Fruit fly (Drosophila melanogaster): ENCODE results near the gene Cont.

Cont gene

DNA sequence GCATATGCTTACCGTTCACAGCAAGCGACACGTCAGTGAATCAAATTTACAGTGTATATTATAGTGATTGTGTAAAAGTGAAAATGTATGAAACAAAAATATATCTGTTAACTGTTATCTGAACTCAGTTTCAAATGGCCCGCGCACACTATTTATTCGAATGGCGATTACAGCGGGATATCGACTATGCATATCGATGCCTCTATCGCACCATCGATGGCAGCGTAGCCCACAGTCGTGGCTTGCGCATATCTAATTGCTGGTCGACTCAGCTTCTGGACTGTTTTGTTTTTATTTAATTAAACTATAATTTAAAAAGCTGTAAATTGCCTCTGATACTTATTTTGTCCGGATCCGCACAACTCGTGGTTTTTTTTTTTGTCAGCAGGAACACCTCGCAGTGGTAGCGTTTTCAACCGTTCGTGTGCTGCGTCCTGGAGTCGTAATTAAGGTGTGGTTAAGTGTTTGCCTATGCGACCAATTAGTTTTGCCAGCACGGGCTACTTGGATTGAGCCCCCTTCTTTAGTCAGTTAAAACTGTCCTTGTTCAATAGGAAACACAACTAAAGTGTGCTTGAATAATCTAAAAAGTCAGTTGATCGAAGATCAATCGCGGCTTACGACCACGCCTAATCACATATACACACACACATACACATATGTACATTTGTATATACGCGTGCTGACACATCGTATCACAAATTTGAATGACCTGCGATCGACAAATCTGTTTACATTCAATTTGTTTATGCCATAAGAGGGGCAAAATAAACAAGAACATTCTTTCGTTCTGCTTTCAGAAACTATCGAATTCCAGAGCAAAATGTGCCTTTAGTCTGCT lies at the start of gene Cont:
Cont (plus strand) TSS at position 228 of the 841 bp plus-strand sequence.
- TF ChIP-seq psq (optimal IDR thresholded peaks at IDR 0.05), result no peak
- TF ChIP-seq Sin3A (optimal IDR thresholded peaks at IDR 0.05), result no peak
- TF ChIP-seq Myc (optimal IDR thresholded peaks at IDR 0.05), result no peak
- TF ChIP-seq insv (optimal IDR thresholded peaks at IDR 0.05), result no peak
- no peak for TF ChIP-seq h (optimal IDR thresholded peaks at IDR 0.05)
- no peak for TF ChIP-seq ttk (optimal IDR thresholded peaks at IDR 0.05)

DNA sequence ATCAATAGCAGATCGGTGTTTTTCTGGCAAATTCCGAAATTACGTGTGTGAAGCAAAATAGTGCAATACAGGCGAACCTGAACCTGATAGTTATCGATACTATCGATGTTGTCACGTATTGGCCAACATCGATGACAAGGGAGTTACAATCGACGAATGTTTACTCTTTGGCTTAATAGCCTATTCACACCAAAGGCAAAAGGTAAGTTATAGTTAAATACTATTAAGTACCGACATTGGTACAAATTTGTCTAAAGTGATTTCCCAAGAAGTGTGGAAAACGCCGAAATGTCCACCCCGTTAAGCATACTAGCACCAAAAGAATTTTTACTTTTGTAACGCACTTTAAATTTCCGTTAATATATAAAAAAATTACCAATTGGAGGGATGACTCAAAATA lies 47.1 kb upstream of the Cont start, which contains the start of gene CG9776:
CG9776 (minus strand) TSS at position 108 of the 400 bp plus-strand sequence.
- no peak for TF ChIP-seq Myc (optimal IDR thresholded peaks at IDR 0.05)

DNA sequence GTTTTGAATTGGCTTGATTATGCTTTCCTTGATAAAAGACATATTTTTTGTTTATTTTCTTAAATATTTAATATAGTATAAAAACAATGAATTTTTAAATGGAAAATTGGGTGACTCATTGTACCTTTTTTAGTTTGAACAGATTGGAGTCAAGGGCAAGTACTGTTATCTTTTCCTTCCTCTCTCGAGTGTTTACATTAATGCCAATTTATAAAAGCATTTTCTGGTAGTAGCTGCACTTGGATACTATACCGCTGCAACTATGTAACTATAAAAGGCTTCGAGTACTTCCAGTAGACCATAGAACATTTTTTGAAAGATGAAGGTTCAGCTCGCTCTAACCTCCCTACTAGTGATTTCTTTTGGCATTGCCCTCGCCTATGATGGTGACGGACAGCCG lies 46.3 kb upstream of the Cont start, which contains the start of gene CG14645:
CG14645 (plus strand) TSS at position 301 of the 400 bp plus-strand sequence.
- no peak for TF ChIP-seq psq (optimal IDR thresholded peaks at IDR 0.05)
- no peak for TF ChIP-seq Myc (optimal IDR thresholded peaks at IDR 0.05)
- TF ChIP-seq insv (optimal IDR thresholded peaks at IDR 0.05), result no peak
- no peak for TF ChIP-seq h (optimal IDR thresholded peaks at IDR 0.05)
- no peak for TF ChIP-seq ttk (optimal IDR thresholded peaks at IDR 0.05)
- TF ChIP-seq Sin3A (optimal IDR thresholded peaks at IDR 0.05), result no peak

DNA sequence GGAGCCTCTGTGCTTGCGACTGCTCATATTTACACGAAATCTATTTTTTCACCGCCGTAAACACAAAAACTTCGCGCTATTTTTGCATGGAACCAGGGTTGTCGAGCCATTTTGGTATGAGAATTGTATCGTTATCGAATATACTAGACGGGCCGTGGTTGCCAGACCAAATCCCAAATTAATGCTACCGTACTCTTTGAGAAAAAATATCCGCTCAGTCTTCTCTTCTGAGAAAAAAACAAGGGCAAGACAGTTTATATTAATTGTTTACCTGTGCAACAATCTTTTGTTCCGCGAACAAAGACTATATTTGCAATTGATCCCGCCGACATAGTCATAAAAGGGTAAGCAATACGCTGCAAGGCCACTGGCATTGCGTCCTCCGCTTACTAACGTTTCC lies 43.5 kb upstream of the Cont start, which contains the start of the genes Skp2 and CG1103:
Skp2 (minus strand) TSS at position 95 of the 400 bp plus-strand sequence.
CG1103 (plus strand) TSS at position 176 of the 400 bp plus-strand sequence.
- TF ChIP-seq Sin3A (optimal IDR thresholded peaks at IDR 0.05) (no peak), h (optimal IDR thresholded peaks at IDR 0.05) (no peak), ttk (optimal IDR thresholded peaks at IDR 0.05) (no peak), insv (optimal IDR thresholded peaks at IDR 0.05) (no peak), psq (optimal IDR thresholded peaks at IDR 0.05) (no peak), Myc (optimal IDR thresholded peaks at IDR 0.05) (no peak)

DNA sequence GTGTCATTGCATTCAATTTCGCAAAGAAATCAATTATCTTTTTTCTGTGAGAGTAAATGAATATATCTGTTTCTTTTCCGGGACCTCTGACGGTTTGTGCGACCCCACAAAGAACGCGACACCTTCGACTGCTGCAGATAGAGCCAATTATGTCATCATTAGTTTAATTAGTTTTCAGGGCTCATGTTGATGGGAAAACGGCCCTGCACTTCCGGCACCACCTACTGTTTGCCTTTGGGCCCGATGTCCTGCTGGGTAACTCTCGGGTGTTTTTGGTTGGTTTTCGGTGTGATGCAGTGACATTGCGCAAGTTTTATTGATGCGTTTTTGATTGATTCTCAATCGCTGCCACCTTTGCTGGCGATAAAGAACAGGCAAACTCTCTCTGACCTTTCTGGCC lies 40.9 kb upstream of the Cont start:
- no peak for TF ChIP-seq h (optimal IDR thresholded peaks at IDR 0.05)
- no peak for TF ChIP-seq insv (optimal IDR thresholded peaks at IDR 0.05)

DNA sequence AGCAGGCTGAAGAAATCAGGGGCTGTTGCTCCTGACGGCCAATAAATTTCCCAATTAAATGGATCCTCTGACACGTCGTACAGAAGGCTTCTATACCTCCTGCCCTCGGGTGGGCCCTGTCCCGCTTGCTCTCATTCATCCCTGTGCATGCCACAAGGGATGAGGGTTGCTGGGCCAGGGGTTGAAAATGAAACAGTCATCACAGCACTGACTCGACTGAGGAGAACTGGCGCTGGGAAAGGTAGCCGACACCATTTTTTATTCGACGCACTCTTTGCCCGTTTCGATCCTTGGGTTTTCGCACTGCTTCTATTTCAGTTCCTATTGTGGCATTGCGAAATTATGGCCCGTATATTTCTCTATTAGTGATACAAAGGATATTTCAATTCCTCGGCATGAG lies 39.9 kb upstream of the Cont start:
- TF ChIP-seq Myc (optimal IDR thresholded peaks at IDR 0.05) (no peak), psq (optimal IDR thresholded peaks at IDR 0.05) (no peak), ttk (optimal IDR thresholded peaks at IDR 0.05) (no peak), Sin3A (optimal IDR thresholded peaks at IDR 0.05) (no peak), insv (optimal IDR thresholded peaks at IDR 0.05) (no peak), h (optimal IDR thresholded peaks at IDR 0.05) (no peak)

DNA sequence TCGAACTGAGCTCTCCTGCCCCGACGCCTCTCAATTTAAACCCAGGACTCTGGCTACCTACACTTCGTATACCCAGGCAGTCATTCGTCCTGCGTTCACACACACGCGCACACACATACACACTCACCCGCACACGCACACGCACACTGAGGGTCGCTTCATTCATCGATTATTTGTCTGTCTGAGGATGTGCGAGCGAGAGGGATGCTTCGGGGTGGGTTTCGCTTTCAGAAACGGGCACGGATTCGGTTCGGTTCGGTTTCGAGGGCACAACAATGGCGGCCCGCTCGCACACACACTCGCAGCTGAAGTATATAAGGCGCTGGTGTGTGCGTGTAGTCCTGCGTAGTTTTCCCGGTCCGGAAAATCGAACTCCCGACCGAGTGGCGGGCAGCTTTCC lies 34.5 kb upstream of the Cont start, which contains the start of gene hkb:
hkb (minus strand) TSS at position 11 of the 400 bp plus-strand sequence.
- no peak for TF ChIP-seq ttk (optimal IDR thresholded peaks at IDR 0.05)
- no peak for TF ChIP-seq h (optimal IDR thresholded peaks at IDR 0.05)
- no peak for TF ChIP-seq Sin3A (optimal IDR thresholded peaks at IDR 0.05)
- no peak for TF ChIP-seq insv (optimal IDR thresholded peaks at IDR 0.05)
- no peak for TF ChIP-seq psq (optimal IDR thresholded peaks at IDR 0.05)
- TF ChIP-seq Myc (optimal IDR thresholded peaks at IDR 0.05), result no peak

DNA sequence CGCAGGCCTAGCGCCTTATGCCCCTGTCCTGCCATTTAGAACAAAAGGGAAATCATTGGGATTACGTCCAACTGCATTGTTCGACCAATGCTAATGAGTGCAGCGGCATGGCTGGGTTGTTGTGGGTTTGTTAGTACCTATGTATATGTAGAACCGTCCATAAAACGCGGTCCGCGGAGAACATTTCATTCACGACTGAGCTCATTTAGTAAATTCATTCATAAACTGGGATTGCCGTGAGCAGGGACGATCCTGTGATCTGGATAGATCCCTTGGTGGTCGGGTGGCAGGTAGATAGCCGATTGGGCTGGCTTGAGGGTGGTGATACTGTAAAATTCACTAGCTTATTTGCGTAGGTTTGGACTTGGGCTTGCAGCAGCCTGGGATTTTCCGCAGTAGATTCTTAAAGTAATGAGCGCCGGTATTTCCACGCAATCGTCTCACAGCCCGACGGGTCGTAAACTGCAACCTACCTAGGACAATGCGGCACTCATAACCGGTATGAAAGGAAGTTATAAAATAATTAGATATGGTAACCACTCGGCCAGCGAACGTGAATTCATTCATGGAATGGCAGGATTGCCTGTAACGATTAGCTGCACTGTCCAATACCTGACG lies 32.8 kb upstream of the Cont start:
- TF ChIP-seq Myc (optimal IDR thresholded peaks at IDR 0.05), result no peak
- no peak for TF ChIP-seq insv (optimal IDR thresholded peaks at IDR 0.05)
- TF ChIP-seq ttk (optimal IDR thresholded peaks at IDR 0.05), result no peak
- no peak for TF ChIP-seq Sin3A (optimal IDR thresholded peaks at IDR 0.05)
- no peak for TF ChIP-seq h (optimal IDR thresholded peaks at IDR 0.05)
- no peak for TF ChIP-seq psq (optimal IDR thresholded peaks at IDR 0.05)

DNA sequence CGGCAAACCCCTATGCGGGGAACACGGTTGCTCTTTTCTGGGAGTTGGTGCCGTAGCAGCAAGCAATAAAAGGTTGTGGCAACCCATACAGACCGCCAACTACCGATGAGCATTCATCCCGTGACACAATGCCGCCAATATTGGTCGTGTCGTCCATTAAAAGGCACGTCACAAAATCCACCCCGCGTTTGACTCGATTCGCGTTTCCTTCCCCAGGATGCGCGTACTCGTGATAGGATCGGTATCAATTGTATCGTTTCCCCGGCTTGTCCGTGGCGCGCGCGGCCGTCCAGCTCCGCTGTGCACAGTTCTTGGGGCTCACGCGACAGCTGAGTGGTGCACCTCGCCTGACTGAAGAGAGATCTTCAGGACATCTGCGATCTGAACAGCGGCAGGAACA lies 30.9 kb upstream of the Cont start:
- TF ChIP-seq ttk (optimal IDR thresholded peaks at IDR 0.05), result no peak

DNA sequence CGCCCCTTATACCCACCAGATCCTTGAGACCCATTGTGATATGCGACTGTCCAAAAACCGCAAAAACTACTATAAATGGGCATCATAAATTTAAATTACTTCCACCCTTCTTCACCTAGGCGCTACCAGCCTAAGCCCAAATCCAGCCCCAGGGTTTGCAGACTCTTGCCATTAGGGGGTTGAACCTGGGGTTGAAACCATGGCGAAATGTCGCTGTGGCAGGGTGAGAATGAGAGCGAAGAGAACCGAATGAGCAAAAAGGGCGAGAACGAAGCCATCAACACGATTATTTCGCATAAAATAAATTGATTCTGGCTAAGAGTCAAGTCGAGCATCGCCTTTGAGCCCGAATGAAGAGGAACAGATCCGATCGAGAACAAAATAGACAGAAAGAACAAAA lies 27.5 kb upstream of the Cont start:
- TF ChIP-seq ttk (optimal IDR thresholded peaks at IDR 0.05) (no peak), h (optimal IDR thresholded peaks at IDR 0.05) (no peak), insv (optimal IDR thresholded peaks at IDR 0.05) (no peak), Sin3A (optimal IDR thresholded peaks at IDR 0.05) (no peak), Myc (optimal IDR thresholded peaks at IDR 0.05) (no peak)

DNA sequence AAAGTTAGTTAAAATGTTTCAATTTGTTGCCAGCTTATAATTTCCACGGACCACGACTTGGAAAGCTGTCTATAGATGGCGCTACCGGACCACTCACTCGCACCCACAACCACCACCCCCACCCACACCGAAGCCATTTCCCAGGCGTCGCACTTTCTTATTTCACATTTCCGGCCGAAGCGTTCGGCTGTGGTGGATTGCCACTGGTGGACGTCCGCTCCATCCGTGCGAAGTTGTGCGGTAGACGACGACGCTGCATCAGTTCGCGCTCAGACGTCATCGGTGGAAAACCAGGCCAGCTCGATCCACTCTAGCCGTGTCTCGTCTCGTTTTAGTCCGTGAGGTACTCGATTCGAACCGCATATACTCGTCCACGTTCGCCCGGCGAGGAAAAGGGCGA lies 21.5 kb upstream of the Cont start, which contains the start of gene CG1090:
CG1090 (plus strand) TSS at position 259 of the 400 bp plus-strand sequence.
- TF ChIP-seq psq (optimal IDR thresholded peaks at IDR 0.05) (no peak), h (optimal IDR thresholded peaks at IDR 0.05) (no peak), Sin3A (optimal IDR thresholded peaks at IDR 0.05) (no peak), insv (optimal IDR thresholded peaks at IDR 0.05) (no peak), Myc (optimal IDR thresholded peaks at IDR 0.05) (no peak), ttk (optimal IDR thresholded peaks at IDR 0.05) (no peak)

DNA sequence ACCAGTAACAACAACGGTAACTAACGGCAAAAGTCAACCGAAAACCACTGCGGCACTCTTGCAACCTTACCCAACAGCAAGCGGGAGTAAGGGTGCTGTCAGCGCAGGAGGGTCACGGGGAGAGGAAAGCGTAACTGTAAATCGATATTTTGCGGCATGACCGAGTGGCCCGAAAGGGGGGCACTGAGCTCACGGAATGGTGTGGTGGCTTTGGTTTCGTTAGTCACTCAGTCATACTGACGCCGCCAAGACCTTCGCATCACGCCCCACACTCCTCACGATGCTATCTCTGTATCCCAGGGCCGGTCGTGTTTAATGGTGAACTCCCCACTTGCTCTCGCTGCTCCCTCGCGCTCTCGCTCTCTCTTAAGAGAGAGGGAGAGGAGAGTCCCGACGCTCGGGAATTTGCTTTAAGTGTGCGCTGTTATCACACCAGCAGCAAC lies 20.4 kb upstream of the Cont start:
- no peak for TF ChIP-seq insv (optimal IDR thresholded peaks at IDR 0.05)
- TF ChIP-seq psq (optimal IDR thresholded peaks at IDR 0.05), result no peak
- TF ChIP-seq ttk (optimal IDR thresholded peaks at IDR 0.05), result no peak
- TF ChIP-seq Myc (optimal IDR thresholded peaks at IDR 0.05), result no peak
- no peak for TF ChIP-seq Sin3A (optimal IDR thresholded peaks at IDR 0.05)
- no peak for TF ChIP-seq h (optimal IDR thresholded peaks at IDR 0.05)

All from Kc167 (cell line).